Worm (Caenorhabditis elegans) whole organism, young adult: ENCODE data around the gene moma-1.

ENCODE experiments used
- B0019.2 ChIP-seq: fragments of 200-800 bp; sonication (Bioruptor generic); conservative IDR thresholded peaks from 2 replicates; pipeline ENCODE4 v1.3.6; 2022; ENCODE audit warnings: missing genetic modification reagents, missing genetic modification characterization, missing compliant biosample characterization
- C17E4.6 ChIP-seq: fragments of 200-800 bp; sonication (Bioruptor generic); IDR thresholded peaks from 2 replicates; pipeline ENCODE4 v1.3.6; 2022; ENCODE audit warnings: missing genetic modification reagents, missing genetic modification characterization, missing compliant biosample characterization
- F39B2.1 ChIP-seq: fragments of 200-800 bp; sonication (Bioruptor generic); IDR thresholded peaks from 2 replicates; pipeline ENCODE4 v1.3.6; 2022; ENCODE audit warnings: missing genetic modification reagents, missing genetic modification characterization, missing compliant biosample characterization
- F49E8.2 ChIP-seq: sonication (generic microtip); optimal IDR thresholded peaks from 3 replicates; lab custom pipeline; 2017; ENCODE audit warnings: missing genetic modification characterization, mild to moderate bottlenecking, missing compliant biosample characterization, antibody characterized with exemption, moderate library complexity; ENCODE audit not compliant: insufficient read depth
- F55B11.4 ChIP-seq: sonication (generic microtip); optimal IDR thresholded peaks from 2 replicates; lab custom pipeline; 2016; ENCODE audit warnings: missing compliant biosample characterization, missing genetic modification characterization, borderline replicate concordance; ENCODE audit not compliant: insufficient read depth
- Y53G8AR.9 ChIP-seq: fragments of 200-800 bp; sonication (Bioruptor generic); conservative IDR thresholded peaks from 2 replicates; pipeline ENCODE4 v1.3.6; 2022; ENCODE audit warnings: missing genetic modification reagents, missing genetic modification characterization, missing compliant biosample characterization
- Y56A3A.18 ChIP-seq: fragments of 200-800 bp; sonication (Bioruptor generic); IDR thresholded peaks from 2 replicates; pipeline ENCODE4 v1.3.6; 2022; ENCODE audit warnings: missing genetic modification reagents, missing genetic modification characterization, missing compliant biosample characterization
- Y67H2A.10 ChIP-seq: fragments of 200-800 bp; sonication (Bioruptor generic); conservative IDR thresholded peaks from 2 replicates; pipeline ENCODE4 v1.3.6; 2022; ENCODE audit warnings: missing genetic modification reagents, missing genetic modification characterization, missing compliant biosample characterization
- Y79H2A.3 ChIP-seq: fragments of 200-800 bp; sonication (Bioruptor generic); conservative IDR thresholded peaks from 2 replicates; pipeline ENCODE4 v1.3.6; 2022; ENCODE audit warnings: missing genetic modification reagents, missing genetic modification characterization, missing compliant biosample characterization
- Y95B8A.8 ChIP-seq: fragments of 200-800 bp; sonication (Bioruptor generic); IDR thresholded peaks from 2 replicates; pipeline ENCODE4 v1.3.6; 2022; ENCODE audit warnings: missing genetic modification reagents, missing genetic modification characterization, missing compliant biosample characterization
- ama-1 ChIP-seq, 3 experiments: fragments of 150-350 bp in 1 of 3; sonication (generic microtip) in 2 of 3; optimal IDR thresholded peaks; 2 replicates each; lab custom pipeline; 2014 to 2018; ENCODE audit warnings: missing biosample characterization in 2 of 3, missing genetic modification characterization in 2 of 3, missing genetic modification reagents in 2 of 3
- aptf-2 ChIP-seq: fragments of 200-800 bp; sonication (Bioruptor generic); conservative IDR thresholded peaks from 2 replicates; pipeline ENCODE4 v1.3.6; 2022; ENCODE audit warnings: missing genetic modification reagents, missing genetic modification characterization, missing compliant biosample characterization
- athp-1 ChIP-seq: sonication (generic microtip); optimal IDR thresholded peaks from 2 replicates; lab custom pipeline; 2017; ENCODE audit warnings: mild to moderate bottlenecking, missing genetic modification characterization, missing compliant biosample characterization
- cebp-2 ChIP-seq: fragments of 200-800 bp; sonication (Bioruptor generic); IDR thresholded peaks from 2 replicates; pipeline ENCODE4 v1.3.6; 2022; ENCODE audit warnings: missing genetic modification characterization, missing compliant biosample characterization
- ceh-27 ChIP-seq: fragments of 200-800 bp; sonication (Bioruptor generic); optimal IDR thresholded peaks from 2 replicates; lab custom pipeline; 2018; ENCODE audit warnings: mild to moderate bottlenecking, missing genetic modification characterization, moderate library complexity, missing compliant biosample characterization
- ceh-40 ChIP-seq: fragments of 200-800 bp; sonication (Bioruptor generic); IDR thresholded peaks from 2 replicates; pipeline ENCODE4 v1.3.6; 2022; ENCODE audit warnings: missing genetic modification characterization, missing compliant biosample characterization
- ceh-58 ChIP-seq: fragments of 200-800 bp; sonication (Bioruptor generic); IDR thresholded peaks from 2 replicates; pipeline ENCODE4 v1.3.6; 2022; ENCODE audit warnings: missing genetic modification characterization, missing compliant biosample characterization
- dox-1 ChIP-seq: fragments of 200-800 bp; sonication (Bioruptor generic); IDR thresholded peaks from 2 replicates; pipeline ENCODE4 v1.3.6; 2022; ENCODE audit warnings: missing genetic modification reagents, missing genetic modification characterization, missing compliant biosample characterization
- dpff-1 ChIP-seq: sonication (generic microtip); optimal IDR thresholded peaks from 2 replicates; lab custom pipeline; 2017; ENCODE audit warnings: mild to moderate bottlenecking, missing genetic modification characterization, missing compliant biosample characterization
- egrh-3 ChIP-seq: fragments of 200-800 bp; sonication (Bioruptor generic); IDR thresholded peaks from 2 replicates; pipeline ENCODE4 v1.3.6; 2022; ENCODE audit warnings: missing genetic modification reagents, missing genetic modification characterization, missing compliant biosample characterization
- ekl-4 ChIP-seq: fragments of 200-800 bp; sonication (Bioruptor generic); IDR thresholded peaks from 2 replicates; pipeline ENCODE4 v1.3.6; 2022; ENCODE audit warnings: missing genetic modification reagents, missing genetic modification characterization, missing compliant biosample characterization
- gei-17 ChIP-seq: fragments of 200-800 bp; sonication (Bioruptor generic); optimal IDR thresholded peaks from 2 replicates; lab custom pipeline; 2018; ENCODE audit warnings: mild to moderate bottlenecking, missing genetic modification characterization, missing compliant biosample characterization
- let-526 ChIP-seq: fragments of 200-800 bp; sonication (Bioruptor generic); IDR thresholded peaks from 2 replicates; pipeline ENCODE4 v1.3.6; 2022; ENCODE audit warnings: missing genetic modification reagents, missing genetic modification characterization, missing compliant biosample characterization
- let-607 ChIP-seq, 2 experiments: fragments of 200-800 bp in 1 of 2; sonication (Bioruptor generic) in 1 of 2; sonication (generic microtip) in 1 of 2; optimal IDR thresholded peaks; 2 replicates each; lab custom pipeline; 2016 to 2018; ENCODE audit warnings: mild to moderate bottlenecking in 2 of 2, missing compliant biosample characterization in 2 of 2, missing genetic modification characterization in 2 of 2, moderate library complexity in 2 of 2, missing genotype in 1 of 2
- lin-26 ChIP-seq: fragments of 200-800 bp; sonication (Bioruptor generic); IDR thresholded peaks from 2 replicates; pipeline ENCODE4 v1.3.6; 2022; ENCODE audit warnings: missing genetic modification reagents, missing genetic modification characterization, missing compliant biosample characterization
- lir-1 ChIP-seq: fragments of 200-800 bp; sonication (Bioruptor generic); conservative IDR thresholded peaks from 2 replicates; pipeline ENCODE4 v1.3.6; 2022; ENCODE audit warnings: missing genetic modification reagents, missing genetic modification characterization, missing compliant biosample characterization
- madf-3 ChIP-seq: fragments of 200-800 bp; sonication (Bioruptor generic); IDR thresholded peaks from 2 replicates; pipeline ENCODE4 v1.3.6; 2022; ENCODE audit warnings: missing genetic modification reagents, missing genetic modification characterization, missing compliant biosample characterization
- madf-6 ChIP-seq: fragments of 200-800 bp; sonication (Bioruptor generic); IDR thresholded peaks from 2 replicates; pipeline ENCODE4 v1.3.6; 2022; ENCODE audit warnings: missing genetic modification reagents, missing genetic modification characterization, missing compliant biosample characterization
- madf-8 ChIP-seq: fragments of 200-800 bp; sonication (Bioruptor generic); conservative IDR thresholded peaks from 2 replicates; pipeline ENCODE4 v1.3.6; 2022; ENCODE audit warnings: missing genetic modification reagents, missing genetic modification characterization, missing compliant biosample characterization
- mcd-1 ChIP-seq: fragments of 200-800 bp; sonication (Bioruptor generic); IDR thresholded peaks from 2 replicates; pipeline ENCODE4 v1.3.6; 2022; ENCODE audit warnings: missing genetic modification reagents, missing genetic modification characterization, missing compliant biosample characterization
- nfya-2 ChIP-seq: fragments of 200-800 bp; sonication (Bioruptor generic); IDR thresholded peaks from 2 replicates; pipeline ENCODE4 v1.3.6; 2022; ENCODE audit warnings: missing genetic modification reagents, missing genetic modification characterization, missing compliant biosample characterization
- nhr-179 ChIP-seq: sonication (generic microtip); optimal IDR thresholded peaks from 2 replicates; lab custom pipeline; 2016; ENCODE audit warnings: mild to moderate bottlenecking, missing genetic modification characterization, missing compliant biosample characterization
- nhr-27 ChIP-seq: fragments of 200-800 bp; sonication (Bioruptor generic); optimal IDR thresholded peaks from 2 replicates; lab custom pipeline; 2018; ENCODE audit warnings: mild to moderate bottlenecking, missing genetic modification characterization, moderate library complexity, missing compliant biosample characterization
- pbrm-1 ChIP-seq: fragments of 200-800 bp; sonication (Bioruptor generic); IDR thresholded peaks from 2 replicates; pipeline ENCODE4 v1.3.6; 2022; ENCODE audit warnings: missing genetic modification reagents, missing genetic modification characterization, missing compliant biosample characterization
- snpc-1.1 ChIP-seq: sonication (generic microtip); optimal IDR thresholded peaks from 2 replicates; lab custom pipeline; 2017; ENCODE audit warnings: missing genetic modification characterization, mild to moderate bottlenecking, missing compliant biosample characterization, antibody characterized with exemption, moderate library complexity, missing genotype, missing genetic modification reagents; ENCODE audit not compliant: insufficient read depth
- somi-1 ChIP-seq: fragments of 200-800 bp; sonication (Bioruptor generic); optimal IDR thresholded peaks from 2 replicates; lab custom pipeline; 2018; ENCODE audit warnings: mild to moderate bottlenecking, missing genetic modification characterization, missing compliant biosample characterization
- tbp1 ChIP-seq: fragments of 200-800 bp; sonication (Bioruptor generic); optimal IDR thresholded peaks from 2 replicates; lab custom pipeline; 2018; ENCODE audit warnings: mild to moderate bottlenecking, missing genetic modification characterization, missing compliant biosample characterization
- xnd-1 ChIP-seq: sonication (generic microtip); optimal IDR thresholded peaks from 2 replicates; lab custom pipeline; 2016; ENCODE audit warnings: missing genotype, missing genetic modification reagents, missing genetic modification characterization, missing compliant biosample characterization
- zfh-2 ChIP-seq: fragments of 200-800 bp; sonication (Bioruptor generic); conservative IDR thresholded peaks from 2 replicates; pipeline ENCODE4 v1.3.6; 2022; ENCODE audit warnings: missing genetic modification reagents, missing genetic modification characterization, missing compliant biosample characterization
- ztf-26 ChIP-seq: sonication (generic microtip); optimal IDR thresholded peaks from 2 replicates; lab custom pipeline; 2017; ENCODE audit warnings: missing genetic modification characterization, missing compliant biosample characterization
- ztf-6 ChIP-seq: fragments of 200-800 bp; sonication (Bioruptor generic); IDR thresholded peaks from 2 replicates; pipeline ENCODE4 v1.3.6; 2022; ENCODE audit warnings: missing genetic modification reagents, missing genetic modification characterization, missing compliant biosample characterization

moma-1 gene

ce11 chrIII:835713-836278, 16.4 kb downstream of the moma-1 start (continued):
- TF ChIP-seq madf-8 (GFP tag; lab: Robert Waterston, UW) = no peak
- TF ChIP-seq nfya-2 (GFP tag; lab: Robert Waterston, UW) = peak; percentile 93; the same call in 1 of the 2 replicates
- TF ChIP-seq cebp-2 (GFP tag; lab: Robert Waterston, UW) = peak; percentile 86
- peak; percentile 93 for TF ChIP-seq C17E4.6 (GFP tag; lab: Robert Waterston, UW)
- peak; percentile 45 for TF ChIP-seq nhr-179 (tag; lab: Kevin White, UChicago)
- TF ChIP-seq ceh-58 = peak; percentile 88; the same call in 1 of the 2 replicates
- peak; percentile 74 for TF ChIP-seq aptf-2 (GFP tag; lab: Robert Waterston, UW)
- TF ChIP-seq Y67H2A.10 (GFP tag; lab: Robert Waterston, UW) = peak; percentile 86
- TF ChIP-seq ekl-4 (GFP tag; lab: Robert Waterston, UW) = peak; percentile 93
- TF ChIP-seq athp-1 (tag; lab: Kevin White, UChicago) = peak; percentile 99
- TF ChIP-seq F39B2.1 (GFP tag; lab: Robert Waterston, UW) = peak; percentile 72; the same call in 1 of the 2 replicates
- peak; percentile 94 for TF ChIP-seq ceh-40

- TF ChIP-seq F55B11.4 (no peak), ztf-26 (tag; lab: Kevin White, UChicago) (no peak), dpff-1 (no peak), xnd-1 (no peak), Y56A3A.18 (GFP tag; lab: Robert Waterston, UW) (peak; percentile 39; the same call in 1 of the 2 replicates), ama-1 (optimal IDR thresholded peaks at IDR 0.05; lab: Kevin White, UChicago) (peak; percentile 80), ama-1 (GFP tag; optimal IDR thresholded peaks at IDR 0.05; lab: Kevin White, UChicago) (no peak), B0019.2 (GFP tag; lab: Robert Waterston, UW) (no peak), somi-1 (GFP tag; lab: Kevin White, UChicago) (no peak), nhr-27 (tag; lab: Kevin White, UChicago) (no peak), Y79H2A.3 (no peak), F49E8.2 (tag; lab: Kevin White, UChicago) (no peak), madf-6 (no peak), mcd-1 (no peak), let-526 (GFP tag; lab: Robert Waterston, UW) (no peak), ceh-58 (no peak), pbrm-1 (GFP tag; lab: Robert Waterston, UW) (no peak)
These were observed 17.0 kb downstream of the moma-1 start for ce11 chrIII:835208-835607.

DNA sequence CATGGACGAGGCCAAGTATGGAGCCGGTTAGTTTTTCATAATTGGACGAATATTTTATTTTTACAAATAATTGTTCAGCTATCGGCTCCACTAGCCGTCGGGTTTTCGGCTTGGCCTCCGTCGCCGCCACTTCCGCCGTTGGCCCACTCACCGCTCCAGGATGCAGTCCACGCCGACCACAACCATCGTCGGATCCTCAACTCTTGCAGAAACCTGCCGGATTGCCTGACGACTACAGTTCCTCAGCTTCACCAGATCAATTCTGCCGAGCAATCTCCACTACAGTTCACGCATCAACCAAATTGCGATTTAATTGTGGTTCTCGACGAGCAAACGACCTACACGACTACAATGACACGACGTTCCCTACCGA, 17.8 kb downstream of the moma-1 start:
- TF ChIP-seq ekl-4 (GFP tag; lab: Robert Waterston, UW) (no peak), ztf-6 (no peak), snpc-1.1 (tag; lab: Kevin White, UChicago) (no peak), ceh-27 (no peak), zfh-2 (GFP tag; lab: Robert Waterston, UW) (peak; percentile 82), Y53G8AR.9 (GFP tag; lab: Robert Waterston, UW) (0 out of 2 replicates have a peak, but pooled peaks have one; percentile 11), lin-26 (GFP tag; lab: Robert Waterston, UW) (peak; percentile 18; the same call in 1 of the 2 replicates), lir-1 (GFP tag; lab: Robert Waterston, UW) (no peak), gei-17 (GFP tag; lab: Kevin White, UChicago) (no peak), Y95B8A.8 (GFP tag; lab: Robert Waterston, UW) (0 out of 2 replicates have a peak, but pooled peaks have one; percentile 45), cebp-2 (GFP tag; lab: Robert Waterston, UW) (no peak), egrh-3 (GFP tag; lab: Robert Waterston, UW) (peak; percentile 24; the same call in 1 of the 2 replicates), let-607 (tag; optimal IDR thresholded peaks at IDR 0.05; lab: Kevin White, UChicago) (no peak), dox-1 (GFP tag; lab: Robert Waterston, UW) (no peak), tbp1 (GFP tag; lab: Kevin White, UChicago) (no peak), ama-1 (optimal IDR thresholded peaks at IDR 0.05; lab: Kevin White, UChicago) (peak; percentile 33), ama-1 (GFP tag; optimal IDR thresholded peaks at IDR 0.05; lab: Kevin White, UChicago) (no peak), madf-3 (GFP tag; lab: Robert Waterston, UW) (peak; percentile 36; the same call in 1 of the 2 replicates)
